Fruit fly (Drosophila melanogaster): ENCODE data around the gene rdgA.

The rdgA gene

dm6 chrX:9041789-9042456 is 135.1 kb downstream of the rdgA start (continued):
- no peak for TF ChIP-seq MBD-R2 (GFP tag; IDR thresholded peaks at IDR 0.05)
- TF ChIP-seq zfh1 (GFP tag; IDR thresholded peaks at IDR 0.05) = 0 out of 3 replicates have a peak, but pooled peaks have one; percentile 50
- TF ChIP-seq tx (GFP tag; optimal IDR thresholded peaks at IDR 0.05) = no peak
- peak; percentile 58 for TF ChIP-seq tgo (GFP tag; IDR thresholded peaks at IDR 0.05)
- peak; percentile 62; the same call in 1 of the 3 replicates for TF ChIP-seq croc (GFP tag; conservative IDR thresholded peaks at IDR 0.05)
- TF ChIP-seq Deaf1 (tag; optimal IDR thresholded peaks at IDR 0.05) = no peak
- TF ChIP-seq gce (GFP tag; IDR thresholded peaks at IDR 0.05) = no peak
- TF ChIP-seq CG4404 (GFP tag; IDR thresholded peaks at IDR 0.05) = 0 out of 2 replicates have a peak, but pooled peaks have one; percentile 38
- peak; percentile 69 for TF ChIP-seq phol (tag; optimal IDR thresholded peaks at IDR 0.05)
- peak; percentile 50 for TF ChIP-seq Nf-YC (tag; optimal IDR thresholded peaks at IDR 0.05)
- peak; percentile 24 for TF ChIP-seq Six4 (GFP tag; optimal IDR thresholded peaks at IDR 0.05)
- no peak for TF ChIP-seq shn (GFP tag; optimal IDR thresholded peaks at IDR 0.05)
- no peak for TF ChIP-seq CG6272 (GFP tag; IDR thresholded peaks at IDR 0.05)
- 0 out of 2 replicates have a peak, but pooled peaks have one; percentile 7 for TF ChIP-seq slbo (GFP tag; IDR thresholded peaks at IDR 0.05)
- TF ChIP-seq CG32532 (GFP tag; IDR thresholded peaks at IDR 0.05) = no peak
- peak; percentile 5 for TF ChIP-seq CG10431 (GFP tag; optimal IDR thresholded peaks at IDR 0.05)
- no peak for TF ChIP-seq pros (GFP tag; optimal IDR thresholded peaks at IDR 0.05)
- peak; percentile 20 for TF ChIP-seq CG6254 (GFP tag; optimal IDR thresholded peaks at IDR 0.05)
- no peak for TF ChIP-seq disco-r (GFP tag; optimal IDR thresholded peaks at IDR 0.05)
- peak; percentile 75 for TF ChIP-seq CG17361 (GFP tag; IDR thresholded peaks at IDR 0.05)
- no peak for TF ChIP-seq CG6654 (GFP tag; optimal IDR thresholded peaks at IDR 0.05)
- TF ChIP-seq Dip2 (GFP tag; IDR thresholded peaks at IDR 0.05) = no peak
- TF ChIP-seq CG17568 (GFP tag; optimal IDR thresholded peaks at IDR 0.05) = no peak
- no peak for TF ChIP-seq CG14860 (GFP tag; IDR thresholded peaks at IDR 0.05; ENCODE audit: partially characterized antibody)
- no peak for TF ChIP-seq CG17802 (tag; optimal IDR thresholded peaks at IDR 0.05)
- peak; percentile 21 to 57 for TF ChIP-seq chif (GFP tag; optimal IDR thresholded peaks at IDR 0.05)
- TF ChIP-seq CG18011 (GFP tag; optimal IDR thresholded peaks at IDR 0.05) = no peak
- TF ChIP-seq PHDP (tag; optimal IDR thresholded peaks at IDR 0.05) = peak; percentile 25
- TF ChIP-seq rib (GFP tag; IDR thresholded peaks at IDR 0.05) = no peak
- TF ChIP-seq CG4617 (GFP tag; optimal IDR thresholded peaks at IDR 0.05; ENCODE audit: borderline replicate concordance) = no peak
- TF ChIP-seq zen2 (GFP tag; IDR thresholded peaks at IDR 0.05; ENCODE audit: partially characterized antibody) = no peak
- no peak for TF ChIP-seq pzg (GFP tag; optimal IDR thresholded peaks at IDR 0.05)
- TF ChIP-seq HmgZ (tag; optimal IDR thresholded peaks at IDR 0.05) = no peak
- peak; percentile 64 for TF ChIP-seq Ptx1 (GFP tag; IDR thresholded peaks at IDR 0.05)
- peak; percentile 69 for TF ChIP-seq CG4424 (GFP tag; optimal IDR thresholded peaks at IDR 0.05)
- TF ChIP-seq Dip3 (GFP tag; optimal IDR thresholded peaks at IDR 0.05) = no peak
- TF ChIP-seq hkb (optimal IDR thresholded peaks at IDR 0.05) = no peak
- TF ChIP-seq hkb (GFP tag; IDR thresholded peaks at IDR 0.05) = peak; percentile 59
- TF ChIP-seq CG16779 (GFP tag; IDR thresholded peaks at IDR 0.05) = no peak
- no peak for TF ChIP-seq CG10321 (GFP tag; IDR thresholded peaks at IDR 0.05)
- TF ChIP-seq CG12659 (GFP tag; optimal IDR thresholded peaks at IDR 0.05) = peak; percentile 40
- peak; percentile 15; the same call in 1 of the 2 replicates for TF ChIP-seq E2f2 (GFP tag; IDR thresholded peaks at IDR 0.05)
- TF ChIP-seq Myb (GFP tag; optimal IDR thresholded peaks at IDR 0.05) = no peak
- TF ChIP-seq Chrac-16 (GFP tag; optimal IDR thresholded peaks at IDR 0.05) = peak; percentile 26
- TF ChIP-seq dimm (GFP tag; IDR thresholded peaks at IDR 0.05) = no peak; the same call in 1 of the 2 replicates

All from whole organism, embryonic.